Fruit fly (Drosophila melanogaster) whole organism: Measurements from ENCODE around the gene gwl.

Experiments
- CG8478 ChIP-seq: fragments of >200 bp; optimal IDR thresholded peaks from 2 replicates; lab custom pipeline; 2018; ENCODE audit warnings: inconsistent platforms
- Dll ChIP-seq: fragments of >200 bp; optimal IDR thresholded peaks from 2 replicates; lab custom pipeline; 2017
- EcR ChIP-seq, 2 experiments: fragments of >200 bp; optimal IDR thresholded peaks; 2 replicates each; lab custom pipeline; 2017; ENCODE audit warnings: missing biosample characterization in 2 of 2, missing genetic modification characterization in 2 of 2, missing genetic modification reagents in 2 of 2
- pan ChIP-seq: fragments of >200 bp; optimal IDR thresholded peaks from 2 replicates; lab custom pipeline; 2017
- psq ChIP-seq: fragments of >200 bp; optimal IDR thresholded peaks from 2 replicates; lab custom pipeline; 2017
- usp ChIP-seq: fragments of >200 bp; optimal IDR thresholded peaks from 2 replicates; lab custom pipeline; 2017; ENCODE audit warnings: missing biosample characterization, missing genetic modification characterization, mixed read lengths

dm6 chr3R:18743270-18743922, 2.8 kb upstream of the gwl start, which contains the start of gene Mekk1:
- TF ChIP-seq usp (GFP tag; lab: Kevin White, UChicago) (no peak), EcR (GFP tag; optimal IDR thresholded peaks at IDR 0.05; lab: Kevin White, UChicago) (no peak), pan (lab: Kevin White, UChicago) (no peak), Dll (lab: Kevin White, UChicago) (no peak), psq (lab: Kevin White, UChicago) (no peak), CG8478 (lab: Kevin White, UChicago) (no peak)
